ENCODE assay signal across 2 worm cellular contexts in the genomic region with DNA sequence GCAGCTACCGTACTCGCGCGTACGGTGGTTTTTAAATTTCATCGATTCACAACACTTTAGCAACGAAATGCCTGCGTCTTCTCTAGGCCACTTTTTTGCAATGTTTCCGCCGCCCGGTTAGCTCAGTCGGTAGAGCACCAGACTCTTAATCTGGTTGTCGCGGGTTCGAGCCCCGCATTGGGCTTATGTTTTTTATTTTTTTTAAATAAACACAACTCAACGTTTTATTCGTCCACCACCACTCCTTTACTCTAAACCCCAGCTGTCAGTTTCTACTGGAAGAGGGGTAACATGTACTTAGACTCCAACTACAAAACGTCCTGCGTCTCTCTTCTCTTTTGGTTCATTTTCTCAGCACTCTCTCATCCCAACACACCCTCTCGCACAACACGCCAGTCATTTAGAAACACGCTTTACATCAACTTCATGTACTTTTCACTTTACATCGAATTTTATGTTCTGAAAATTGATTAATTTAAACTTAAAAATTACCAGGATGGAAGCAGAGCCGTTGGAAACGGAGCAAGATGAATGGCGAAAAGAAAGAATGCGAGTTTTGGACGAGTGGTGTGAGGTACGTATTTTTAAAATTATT.
TF ChIP-seq lines count a peak whose summit lies in the region.

TSS of gene elmd-1 (plus strand) at position 494 of the 595 bp plus-strand sequence.
TSS of gene hecw-1 (minus strand) at position 545 of the 595 bp plus-strand sequence.

TF ChIP-seq in whole organism, L1 larva, 84 proteins besides CTCF, POLR2A, EP300 and RAD21 (continued from another document):
- TF ChIP-seq ceh-82 (tag; optimal IDR thresholded peaks at IDR 0.05; lab: Kevin White, UChicago) (peak in 1 of 3 experiments; percentile 17), aha-1 (tag; optimal IDR thresholded peaks at IDR 0.05; lab: Kevin White, UChicago) (no peak), egl-13 (tag; optimal IDR thresholded peaks at IDR 0.05; lab: Kevin White, UChicago) (no peak), lsy-2 (tag; optimal IDR thresholded peaks at IDR 0.05; lab: Kevin White, UChicago) (peak; percentile 14 to 55), elt-2 (tag; optimal IDR thresholded peaks at IDR 0.05; lab: Kevin White, UChicago) (peak; percentile 41), xbp-1 (tag; optimal IDR thresholded peaks at IDR 0.05; lab: Kevin White, UChicago) (peak; percentile 52), rnt-1 (tag; optimal IDR thresholded peaks at IDR 0.05; lab: Kevin White, UChicago) (no peak), elt-3 (tag; optimal IDR thresholded peaks at IDR 0.05; lab: Kevin White, UChicago) (no peak), fos-1 (tag; optimal IDR thresholded peaks at IDR 0.05; lab: Kevin White, UChicago) (peak; percentile 1), snu-23 (GFP tag; optimal IDR thresholded peaks at IDR 0.05; lab: Kevin White, UChicago) (peak; percentile 69), pag-3 (tag; optimal IDR thresholded peaks at IDR 0.05; lab: Kevin White, UChicago; ENCODE audit: borderline replicate concordance, insufficient read depth) (no peak), lin-35 (GFP tag; optimal IDR thresholded peaks at IDR 0.05; lab: Kevin White, UChicago) (peak; percentile 20 to 64), hpl-2 (GFP tag; optimal IDR thresholded peaks at IDR 0.05; lab: Kevin White, UChicago) (no peak), unc-98 (GFP tag; IDR thresholded peaks at IDR 0.05; lab: Robert Waterston, UW) (0 out of 2 replicates have a peak, but pooled peaks have one; percentile 18), zip-4 (GFP tag; optimal IDR thresholded peaks at IDR 0.05; lab: Kevin White, UChicago) (peak; percentile 41), unc-130 (tag; optimal IDR thresholded peaks at IDR 0.05; lab: Kevin White, UChicago) (no peak), unc-86 (tag; optimal IDR thresholded peaks at IDR 0.05; lab: Kevin White, UChicago) (peak; percentile 45), C04F5.9 (tag; optimal IDR thresholded peaks at IDR 0.05; lab: Kevin White, UChicago) (peak; percentile 28), nhr-84 (tag; optimal IDR thresholded peaks at IDR 0.05; lab: Kevin White, UChicago) (no peak), ces-1 (GFP tag; optimal IDR thresholded peaks at IDR 0.05; lab: Kevin White, UChicago) (no peak), nhr-71 (tag; optimal IDR thresholded peaks at IDR 0.05; lab: Kevin White, UChicago) (peak; percentile 66), fkh-4 (tag; optimal IDR thresholded peaks at IDR 0.05; lab: Kevin White, UChicago; ENCODE audit: borderline replicate concordance) (no peak), sup-37 (GFP tag; optimal IDR thresholded peaks at IDR 0.05; lab: Kevin White, UChicago) (no peak), hlh-17 (GFP tag; optimal IDR thresholded peaks at IDR 0.05; lab: Kevin White, UChicago; ENCODE audit: borderline replicate concordance) (no peak), aly-2 (tag; optimal IDR thresholded peaks at IDR 0.05; lab: Kevin White, UChicago) (no peak), nhr-47 (tag; optimal IDR thresholded peaks at IDR 0.05; lab: Kevin White, UChicago) (peak; percentile 67), lin-13 (GFP tag; optimal IDR thresholded peaks at IDR 0.05; lab: Kevin White, UChicago) (peak; percentile 31), mep-1 (tag; optimal IDR thresholded peaks at IDR 0.05; lab: Kevin White, UChicago) (no peak), mef-2 (tag; optimal IDR thresholded peaks at IDR 0.05; lab: Kevin White, UChicago) (no peak), efl-1 (optimal IDR thresholded peaks at IDR 0.05; lab: Kevin White, UChicago) (peak; percentile 40 to 50), efl-1 (GFP tag; optimal IDR thresholded peaks at IDR 0.05 in 1 of 2; lab: Kevin White, UChicago) (peak in 1 of 2 experiments; percentile 87), swsn-7 (tag; optimal IDR thresholded peaks at IDR 0.05; lab: Kevin White, UChicago) (peak; percentile 60), nhr-76 (tag; optimal IDR thresholded peaks at IDR 0.05; lab: Kevin White, UChicago) (no peak), nhr-77 (tag; optimal IDR thresholded peaks at IDR 0.05; lab: Kevin White, UChicago) (peak; percentile 14)

TF ChIP-seq in whole organism, young adult, 124 proteins besides CTCF, POLR2A, EP300 and RAD21 (continued from another document and continues in another):
- TF ChIP-seq rec-8 (tag; optimal IDR thresholded peaks at IDR 0.05; lab: Kevin White, UChicago) (no peak), ztf-18 (tag; optimal IDR thresholded peaks at IDR 0.05; lab: Kevin White, UChicago) (peak; percentile 67), ekl-4 (GFP tag; IDR thresholded peaks at IDR 0.05; lab: Robert Waterston, UW) (0 out of 2 replicates have a peak, but pooled peaks have one; percentile 51), ceh-40 (GFP tag; IDR thresholded peaks at IDR 0.05; lab: Robert Waterston, UW) (no peak), attf-3 (GFP tag; conservative IDR thresholded peaks at IDR 0.05; lab: Robert Waterston, UW) (no peak), nfya-2 (GFP tag; IDR thresholded peaks at IDR 0.05; lab: Robert Waterston, UW) (no peak), F57A8.1 (GFP tag; optimal IDR thresholded peaks at IDR 0.05; lab: Kevin White, UChicago) (no peak), lir-1 (GFP tag; conservative IDR thresholded peaks at IDR 0.05; lab: Robert Waterston, UW) (no peak), ceh-100 (GFP tag; IDR thresholded peaks at IDR 0.05; lab: Robert Waterston, UW) (0 out of 2 replicates have a peak, but pooled peaks have one; percentile 29), Y56A3A.18 (GFP tag; IDR thresholded peaks at IDR 0.05; lab: Robert Waterston, UW) (no peak), athp-1 (tag; optimal IDR thresholded peaks at IDR 0.05; lab: Kevin White, UChicago) (peak; percentile 29), F57C9.4 (tag; optimal IDR thresholded peaks at IDR 0.05; lab: Kevin White, UChicago) (no peak), repo-1 (tag; optimal IDR thresholded peaks at IDR 0.05; lab: Kevin White, UChicago) (peak; percentile 46), madf-3 (GFP tag; IDR thresholded peaks at IDR 0.05; lab: Robert Waterston, UW) (no peak), F49E8.2 (tag; optimal IDR thresholded peaks at IDR 0.05; lab: Kevin White, UChicago; ENCODE audit: insufficient read depth) (peak; percentile 71), dpl-1 (GFP tag; optimal IDR thresholded peaks at IDR 0.05; lab: Kevin White, UChicago) (no peak), snpc-1.3 (tag; optimal IDR thresholded peaks at IDR 0.05; lab: Kevin White, UChicago; ENCODE audit: insufficient read depth) (no peak), T26A5.8 (tag; optimal IDR thresholded peaks at IDR 0.05; lab: Kevin White, UChicago) (no peak), ceh-58 (GFP tag; IDR thresholded peaks at IDR 0.05; lab: Robert Waterston, UW) (no peak), die-1 (tag; optimal IDR thresholded peaks at IDR 0.05; lab: Kevin White, UChicago) (peak; percentile 46), snpc-1.1 (tag; optimal IDR thresholded peaks at IDR 0.05; lab: Kevin White, UChicago; ENCODE audit: insufficient read depth) (peak; percentile 64), madf-8 (GFP tag; conservative IDR thresholded peaks at IDR 0.05; lab: Robert Waterston, UW) (peak; percentile 54), lag-1 (GFP tag; IDR thresholded peaks at IDR 0.05; lab: Robert Waterston, UW) (no peak), F22D6.2 (tag; optimal IDR thresholded peaks at IDR 0.05; lab: Kevin White, UChicago) (no peak), lin-35 (GFP tag; optimal IDR thresholded peaks at IDR 0.05; lab: Kevin White, UChicago) (no peak), bed-2 (GFP tag; IDR thresholded peaks at IDR 0.05; lab: Robert Waterston, UW) (no peak), B0035.1 (tag; optimal IDR thresholded peaks at IDR 0.05; lab: Kevin White, UChicago) (peak; percentile 30), efl-1 (GFP tag; optimal IDR thresholded peaks at IDR 0.05; lab: Kevin White, UChicago) (no peak), fkh-3 (tag; optimal IDR thresholded peaks at IDR 0.05; lab: Kevin White, UChicago) (no peak), rpc-1 (optimal IDR thresholded peaks at IDR 0.05; lab: Kevin White, UChicago) (peak; percentile 61), rpc-1 (tag; optimal IDR thresholded peaks at IDR 0.05; lab: Kevin White, UChicago) (peak; percentile 81), zim-3 (tag; optimal IDR thresholded peaks at IDR 0.05; lab: Kevin White, UChicago) (no peak), nfya-1 (tag; optimal IDR thresholded peaks at IDR 0.05; lab: Kevin White, UChicago; ENCODE audit: borderline replicate concordance, insufficient read depth) (no peak), ztf-6 (GFP tag; IDR thresholded peaks at IDR 0.05; lab: Robert Waterston, UW) (peak; percentile 43; the same call in 1 of the 2 replicates), cebp-1 (GFP tag; IDR thresholded peaks at IDR 0.05; lab: Robert Waterston, UW) (0 out of 2 replicates have a peak, but pooled peaks have one; percentile 17), cebp-1 (tag; optimal IDR thresholded peaks at IDR 0.05; lab: Kevin White, UChicago) (peak; percentile 56), pbrm-1 (GFP tag; IDR thresholded peaks at IDR 0.05; lab: Robert Waterston, UW) (peak; percentile 70; the same call in 1 of the 2 replicates), gei-17 (GFP tag; optimal IDR thresholded peaks at IDR 0.05; lab: Kevin White, UChicago) (no peak), ztf-28 (GFP tag; IDR thresholded peaks at IDR 0.05; lab: Robert Waterston, UW) (no peak), madf-6 (GFP tag; IDR thresholded peaks at IDR 0.05; lab: Robert Waterston, UW) (peak; percentile 85), zfh-2 (GFP tag; conservative IDR thresholded peaks at IDR 0.05; lab: Robert Waterston, UW) (0 out of 2 replicates have a peak, but pooled peaks have one; percentile 36), ama-1 (optimal IDR thresholded peaks at IDR 0.05; lab: Kevin White, UChicago) (no peak), ama-1 (GFP tag; optimal IDR thresholded peaks at IDR 0.05; lab: Kevin White, UChicago) (peak in 1 of 2 experiments; percentile 74), D2030.7 (GFP tag; IDR thresholded peaks at IDR 0.05; lab: Robert Waterston, UW) (peak; percentile 77), F23B12.7 (tag; optimal IDR thresholded peaks at IDR 0.05; lab: Kevin White, UChicago; ENCODE audit: insufficient read depth) (no peak), lin-54 (GFP tag; optimal IDR thresholded peaks at IDR 0.05; lab: Kevin White, UChicago) (peak; percentile 63), mcd-1 (GFP tag; IDR thresholded peaks at IDR 0.05; lab: Robert Waterston, UW) (peak; percentile 74), lin-26 (GFP tag; IDR thresholded peaks at IDR 0.05; lab: Robert Waterston, UW) (peak; percentile 86), Y95B8A.8 (GFP tag; IDR thresholded peaks at IDR 0.05; lab: Robert Waterston, UW) (0 out of 2 replicates have a peak, but pooled peaks have one; percentile 59), lsl-1 (GFP tag; optimal IDR thresholded peaks at IDR 0.05; lab: Kevin White, UChicago) (peak; percentile 82), C17E4.6 (GFP tag; IDR thresholded peaks at IDR 0.05; lab: Robert Waterston, UW) (no peak), ztf-22 (GFP tag; optimal IDR thresholded peaks at IDR 0.05; lab: Kevin White, UChicago) (peak; percentile 59), hmg-1.2 (GFP tag; IDR thresholded peaks at IDR 0.05; lab: Robert Waterston, UW) (peak; percentile 78), lsy-27 (tag; optimal IDR thresholded peaks at IDR 0.05; lab: Kevin White, UChicago; ENCODE audit: borderline replicate concordance, insufficient read depth) (no peak), hrde-1 (tag; optimal IDR thresholded peaks at IDR 0.05; lab: Kevin White, UChicago; ENCODE audit: borderline replicate concordance) (peak; percentile 17), nfyb-1 (GFP tag; IDR thresholded peaks at IDR 0.05; lab: Robert Waterston, UW) (peak; percentile 86), xnd-1 (tag; optimal IDR thresholded peaks at IDR 0.05; lab: Kevin White, UChicago) (peak; percentile 36), mes-4 (tag; optimal IDR thresholded peaks at IDR 0.05; lab: Kevin White, UChicago) (no peak), egl-44 (GFP tag; IDR thresholded peaks at IDR 0.05; lab: Robert Waterston, UW) (peak; percentile 72; the same call in 1 of the 2 replicates), mxl-1 (tag; optimal IDR thresholded peaks at IDR 0.05; lab: Kevin White, UChicago) (no peak), akir-1 (GFP tag; optimal IDR thresholded peaks at IDR 0.05; lab: Kevin White, UChicago) (no peak), tbp1 (GFP tag; optimal IDR thresholded peaks at IDR 0.05; lab: Kevin White, UChicago) (peak; percentile 97), dox-1 (GFP tag; IDR thresholded peaks at IDR 0.05; lab: Robert Waterston, UW) (peak; percentile 78), egrh-3 (GFP tag; IDR thresholded peaks at IDR 0.05; lab: Robert Waterston, UW) (no peak), F52B5.7 (tag; optimal IDR thresholded peaks at IDR 0.05; lab: Kevin White, UChicago) (peak; percentile 3), lin-40 (tag; optimal IDR thresholded peaks at IDR 0.05; lab: Kevin White, UChicago) (peak; percentile 54), F55B11.4 (tag; optimal IDR thresholded peaks at IDR 0.05; lab: Kevin White, UChicago; ENCODE audit: borderline replicate concordance, insufficient read depth) (no peak), Y53G8AR.9 (GFP tag; conservative IDR thresholded peaks at IDR 0.05; lab: Robert Waterston, UW) (0 out of 2 replicates have a peak, but pooled peaks have one; percentile 20), hlh-26 (GFP tag; conservative IDR thresholded peaks at IDR 0.05; lab: Robert Waterston, UW) (no peak), ztf-25 (GFP tag; IDR thresholded peaks at IDR 0.05; lab: Robert Waterston, UW) (peak; percentile 80; the same call in 1 of the 2 replicates), nhr-120 (GFP tag; IDR thresholded peaks at IDR 0.05; lab: Robert Waterston, UW) (no peak), let-526 (GFP tag; IDR thresholded peaks at IDR 0.05; lab: Robert Waterston, UW) (no peak), nhr-179 (tag; optimal IDR thresholded peaks at IDR 0.05; lab: Kevin White, UChicago) (no peak), hmg-20 (GFP tag; IDR thresholded peaks at IDR 0.05; lab: Robert Waterston, UW) (no peak), snpc-4 (GFP tag; optimal IDR thresholded peaks at IDR 0.05; lab: Kevin White, UChicago) (no peak), snpc-4 (tag; optimal IDR thresholded peaks at IDR 0.05; lab: Kevin White, UChicago) (peak in 3 of 4 experiments; percentile 28 to 59 (median 29)), nhr-80 (tag; optimal IDR thresholded peaks at IDR 0.05; lab: Kevin White, UChicago) (peak; percentile 86), mel-28 (tag; optimal IDR thresholded peaks at IDR 0.05; lab: Kevin White, UChicago; ENCODE audit: borderline replicate concordance) (no peak), somi-1 (GFP tag; optimal IDR thresholded peaks at IDR 0.05; lab: Kevin White, UChicago) (peak; percentile 51), snpc-3.4 (tag; optimal IDR thresholded peaks at IDR 0.05; lab: Kevin White, UChicago) (peak; percentile 31), aptf-3 (GFP tag; IDR thresholded peaks at IDR 0.05; lab: Robert Waterston, UW) (no peak), rcor-1 (GFP tag; IDR thresholded peaks at IDR 0.05; lab: Robert Waterston, UW) (peak; percentile 60; the same call in 1 of the 2 replicates), unc-130 (GFP tag; optimal IDR thresholded peaks at IDR 0.05; lab: Kevin White, UChicago) (no peak), attf-6 (GFP tag; IDR thresholded peaks at IDR 0.05; lab: Robert Waterston, UW) (peak; percentile 65; the same call in 1 of the 2 replicates), cebp-2 (GFP tag; IDR thresholded peaks at IDR 0.05; lab: Robert Waterston, UW) (no peak), bed-1 (GFP tag; IDR thresholded peaks at IDR 0.05; lab: Robert Waterston, UW) (no peak), C06A6.2 (GFP tag; conservative IDR thresholded peaks at IDR 0.05; lab: Robert Waterston, UW) (no peak), ccch-3 (GFP tag; optimal IDR thresholded peaks at IDR 0.05; lab: Kevin White, UChicago) (no peak), attf-5 (GFP tag; optimal IDR thresholded peaks at IDR 0.05; lab: Kevin White, UChicago) (peak; percentile 56), T07F8.4 (tag; optimal IDR thresholded peaks at IDR 0.05; lab: Kevin White, UChicago) (peak; percentile 28), madf-10 (tag; optimal IDR thresholded peaks at IDR 0.05; lab: Kevin White, UChicago) (peak; percentile 54)
